Worm (Caenorhabditis elegans): ENCODE measurements around the gene C50E3.5.

DNA sequence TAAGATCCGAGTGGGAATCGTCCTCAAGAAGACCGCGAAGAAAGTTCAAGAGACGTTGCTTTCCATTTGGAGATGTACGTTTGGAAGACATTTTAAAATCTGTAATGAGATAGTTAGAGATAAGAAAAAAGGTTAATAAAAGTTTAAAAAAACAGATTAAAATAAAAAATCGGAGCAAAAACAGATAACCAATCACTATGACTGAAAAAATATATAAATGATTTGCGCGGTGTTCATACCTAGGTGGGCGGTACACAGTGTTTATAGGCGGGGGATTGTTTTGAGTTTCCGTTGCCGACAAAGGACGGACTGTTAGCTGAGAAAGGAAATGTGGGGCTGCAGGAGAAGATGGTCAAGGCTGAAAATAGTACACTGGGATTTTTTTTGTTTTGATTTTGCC is 29.1 kb upstream of the C50E3.5 start, which contains the start of gene ets-7:
- TF ChIP-seq ama-1 (optimal IDR thresholded peaks at IDR 0.05) (no peak), C38D4.7 (GFP tag; optimal IDR thresholded peaks at IDR 0.05) (no peak), T23F11.4 (GFP tag; optimal IDR thresholded peaks at IDR 0.05) (no peak)
